Fruit fly (Drosophila melanogaster): ENCODE data around the gene Blos3.

Gene Blos3

dm6 chr3L:18890283-18891175 lies 20.5 kb downstream of the Blos3 start, which contains the start of gene CG3961 (continued):
- TF ChIP-seq CG14667 (GFP tag; IDR thresholded peaks at IDR 0.05) (peak; percentile 86; the same call in 1 of the 2 replicates), dati (GFP tag; IDR thresholded peaks at IDR 0.05) (peak; percentile 49), CG6254 (GFP tag; optimal IDR thresholded peaks at IDR 0.05) (peak; percentile 96), vfl (GFP tag; optimal IDR thresholded peaks at IDR 0.05) (peak; percentile 83), CG4404 (GFP tag; IDR thresholded peaks at IDR 0.05) (peak; percentile 89), H15 (GFP tag; IDR thresholded peaks at IDR 0.05) (peak; percentile 80), CG10321 (GFP tag; IDR thresholded peaks at IDR 0.05) (peak; percentile 61), ssp (GFP tag; IDR thresholded peaks at IDR 0.05) (peak; percentile 88), org-1 (GFP tag; optimal IDR thresholded peaks at IDR 0.05) (peak; percentile 99), CG9817 (tag; optimal IDR thresholded peaks at IDR 0.05) (peak; percentile 91), mld (GFP tag; IDR thresholded peaks at IDR 0.05; ENCODE audit: partially characterized antibody) (no peak), CG30403 (GFP tag; optimal IDR thresholded peaks at IDR 0.05) (peak; percentile 99), aop (GFP tag; IDR thresholded peaks at IDR 0.05) (no peak), CG11696 (GFP tag; IDR thresholded peaks at IDR 0.05) (peak; percentile 63), ash1 (GFP tag; optimal IDR thresholded peaks at IDR 0.05) (no peak), CG34224 (GFP tag; IDR thresholded peaks at IDR 0.05; ENCODE audit: partially characterized antibody) (peak; percentile 8; the same call in 1 of the 3 replicates), klu (GFP tag; IDR thresholded peaks at IDR 0.05) (peak; percentile 91), CG14710 (tag; optimal IDR thresholded peaks at IDR 0.05) (peak; percentile 98), psq (GFP tag; optimal IDR thresholded peaks at IDR 0.05) (peak; percentile 89), Nf-YB (GFP tag; optimal IDR thresholded peaks at IDR 0.05) (peak; percentile 89), NFAT (GFP tag; IDR thresholded peaks at IDR 0.05) (no peak), scrt (GFP tag; optimal IDR thresholded peaks at IDR 0.05) (peak; percentile 91), CG4707 (GFP tag; optimal IDR thresholded peaks at IDR 0.05) (peak; percentile 89), CG3995 (GFP tag; optimal IDR thresholded peaks at IDR 0.05) (peak; percentile 36), CG12155 (GFP tag; optimal IDR thresholded peaks at IDR 0.05) (peak; percentile 89), cad (GFP tag; optimal IDR thresholded peaks at IDR 0.05) (no peak), grn (GFP tag; optimal IDR thresholded peaks at IDR 0.05) (peak; percentile 85), TFAM (GFP tag; optimal IDR thresholded peaks at IDR 0.05) (peak; percentile 88), C15 (GFP tag; IDR thresholded peaks at IDR 0.05) (no peak; the same call in 2 of the 3 replicates), Eip74EF (GFP tag; optimal IDR thresholded peaks at IDR 0.05) (peak in 1 of 2 experiments; percentile 99), crc (GFP tag; optimal IDR thresholded peaks at IDR 0.05) (peak; percentile 62), CG7357 (GFP tag; IDR thresholded peaks at IDR 0.05) (peak; percentile 85), danr (GFP tag; IDR thresholded peaks at IDR 0.05) (peak; percentile 90), E2f2 (GFP tag; IDR thresholded peaks at IDR 0.05) (peak; percentile 79), Fer1 (GFP tag; optimal IDR thresholded peaks at IDR 0.05) (peak; percentile 96), CG10543 (GFP tag; optimal IDR thresholded peaks at IDR 0.05) (peak; percentile 95), ab (GFP tag; optimal IDR thresholded peaks at IDR 0.05) (peak; percentile 39), pzg (GFP tag; optimal IDR thresholded peaks at IDR 0.05) (no peak), peb (GFP tag; IDR thresholded peaks at IDR 0.05) (peak; percentile 94), bowl (GFP tag; IDR thresholded peaks at IDR 0.05) (peak; percentile 52; the same call in 1 of the 2 replicates), CG14965 (GFP tag; optimal IDR thresholded peaks at IDR 0.05; ENCODE audit: borderline replicate concordance) (no peak), amos (GFP tag; IDR thresholded peaks at IDR 0.05; ENCODE audit: partially characterized antibody) (no peak; the same call in 1 of the 2 replicates), CG6272 (GFP tag; IDR thresholded peaks at IDR 0.05) (no peak; the same call in 1 of the 2 replicates), corto (GFP tag; optimal IDR thresholded peaks at IDR 0.05) (peak; percentile 87), HLH4C (GFP tag; IDR thresholded peaks at IDR 0.05; ENCODE audit: partially characterized antibody) (no peak), PHDP (tag; optimal IDR thresholded peaks at IDR 0.05) (peak; percentile 97), salm (tag; optimal IDR thresholded peaks at IDR 0.05) (peak; percentile 97), kay (GFP tag; optimal IDR thresholded peaks at IDR 0.05) (peak; percentile 94)
